Worm (Caenorhabditis elegans) whole organism, midembryonic: ENCODE results near the gene rpl-16.

ENCODE experiments used
- klf-2 ChIP-seq: fragments of 200-800 bp; sonication (Bioruptor generic); conservative IDR thresholded peaks from 2 replicates; pipeline ENCODE4 v1.3.6; 2022; ENCODE audit warnings: missing genetic modification reagents, missing genetic modification characterization, missing compliant biosample characterization
- med-1 ChIP-seq: sonication (generic microtip); optimal IDR thresholded peaks from 2 replicates; lab custom pipeline; 2017; ENCODE audit warnings: missing genetic modification characterization, mild to moderate bottlenecking, missing compliant biosample characterization, antibody characterized with exemption, missing genetic modification reagents; ENCODE audit not compliant: insufficient read depth

ce11 chrIII:3543071-3543470 is 39.7 kb upstream of the rpl-16 start:
- TF ChIP-seq klf-2 (no peak), med-1 (GFP tag; lab: Kevin White, UChicago) (no peak)
